Fruit fly (Drosophila melanogaster): ENCODE data around the gene sens-2.

sens-2 gene

DNA sequence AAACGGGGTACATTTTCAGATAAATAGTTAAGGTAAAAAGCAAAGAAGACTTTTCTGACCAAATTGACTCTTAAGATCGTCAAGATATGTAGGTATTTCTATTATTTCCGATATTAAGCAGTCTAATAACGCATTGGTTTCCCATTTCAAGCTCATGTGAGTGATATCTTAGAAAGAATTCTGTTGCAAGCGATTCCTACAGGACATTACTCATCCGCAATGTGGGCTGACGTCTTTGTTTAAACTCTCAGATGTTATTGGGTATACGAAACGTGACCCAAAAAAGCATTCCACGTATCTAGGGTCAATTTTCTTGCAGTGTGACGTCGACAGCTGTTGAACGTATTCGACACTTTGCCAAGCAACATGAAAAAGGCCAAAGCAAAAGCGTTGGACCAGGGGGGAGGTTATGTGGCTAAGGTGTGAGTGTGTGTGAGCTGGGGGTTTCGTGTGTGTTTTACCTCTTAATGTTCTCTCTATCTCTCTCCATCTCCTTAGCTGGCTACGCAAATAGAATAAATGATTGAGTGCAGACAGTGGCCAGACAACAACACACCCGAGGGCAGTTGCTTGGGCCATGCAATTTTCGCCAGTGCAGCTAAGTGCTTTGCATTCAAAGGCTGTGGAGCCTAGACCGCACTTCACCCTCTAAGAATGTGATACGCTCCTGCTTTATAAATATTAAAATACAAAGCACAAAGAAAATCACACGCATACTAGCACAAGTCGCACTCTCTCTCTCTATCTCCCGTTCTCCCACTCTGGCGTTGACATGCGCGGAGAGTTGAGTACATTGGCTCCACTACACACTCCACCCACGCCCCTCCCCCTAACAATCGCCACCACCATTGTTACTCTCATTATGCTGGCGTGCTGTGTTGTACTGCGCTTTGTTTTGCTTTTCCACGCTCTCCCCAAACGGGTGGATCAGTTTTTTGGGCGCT, 34.4 kb upstream of the sens-2 start:
- TF ChIP-seq ovo (GFP tag; optimal IDR thresholded peaks at IDR 0.05) = peak; percentile 86
- peak; percentile 94 for TF ChIP-seq kay (GFP tag; ENCODE audit: borderline replicate concordance)
- peak; percentile 97 for TF ChIP-seq CG12768 (GFP tag; optimal IDR thresholded peaks at IDR 0.05)
- peak; percentile 82 for TF ChIP-seq Clk (GFP tag; optimal IDR thresholded peaks at IDR 0.05)
- TF ChIP-seq CG1620 (GFP tag; optimal IDR thresholded peaks at IDR 0.05) = peak; percentile 80
- TF ChIP-seq Mnt (GFP tag; optimal IDR thresholded peaks at IDR 0.05) = peak; percentile 78
- peak; percentile 85 for TF ChIP-seq pad (GFP tag; optimal IDR thresholded peaks at IDR 0.05)
- TF ChIP-seq bab1 (GFP tag; optimal IDR thresholded peaks at IDR 0.05) = peak; percentile 90
- peak; percentile 93 for TF ChIP-seq CG7101 (tag; optimal IDR thresholded peaks at IDR 0.05)
- TF ChIP-seq CG11617 (GFP tag; optimal IDR thresholded peaks at IDR 0.05) = peak; percentile 96
- peak; percentile 83 for TF ChIP-seq CG7045 (GFP tag; optimal IDR thresholded peaks at IDR 0.05)
- TF ChIP-seq CG33017 (tag; optimal IDR thresholded peaks at IDR 0.05) = peak; percentile 88
- TF ChIP-seq Hr96 (GFP tag; optimal IDR thresholded peaks at IDR 0.05) = peak; percentile 91
- peak; percentile 57 for TF ChIP-seq tj (GFP tag; optimal IDR thresholded peaks at IDR 0.05)
- peak; percentile 94 for TF ChIP-seq cic (GFP tag; optimal IDR thresholded peaks at IDR 0.05)
- TF ChIP-seq cnc (optimal IDR thresholded peaks at IDR 0.05) = no peak
- peak; percentile 85 for TF ChIP-seq Crg-1 (GFP tag; optimal IDR thresholded peaks at IDR 0.05)
- peak; percentile 94 for TF ChIP-seq toe (GFP tag; optimal IDR thresholded peaks at IDR 0.05)
- peak; percentile 76 for TF ChIP-seq CG14711 (tag; optimal IDR thresholded peaks at IDR 0.05)
- TF ChIP-seq CG5204 (GFP tag; optimal IDR thresholded peaks at IDR 0.05) = peak; percentile 95

DNA sequence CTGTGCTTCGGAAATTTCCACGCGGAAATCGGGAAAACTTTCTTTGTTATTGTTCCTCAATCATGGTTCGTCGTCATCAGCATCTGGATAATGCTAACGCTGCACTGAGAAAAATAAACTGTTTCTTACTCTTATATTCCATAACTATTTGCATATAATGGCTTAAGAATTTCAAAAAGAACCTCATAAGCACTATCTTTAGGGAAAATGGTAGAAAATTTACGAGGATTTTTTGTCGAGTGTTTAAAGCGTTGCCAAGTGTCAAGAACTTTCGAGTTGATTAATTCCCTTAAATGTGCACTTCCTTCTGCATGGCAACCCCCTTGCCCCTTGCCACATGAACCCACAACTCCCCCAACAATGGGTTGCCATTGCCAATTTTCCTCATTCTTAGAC, 33.8 kb upstream of the sens-2 start:
- TF ChIP-seq ovo (GFP tag; optimal IDR thresholded peaks at IDR 0.05) (no peak), CG11617 (GFP tag; optimal IDR thresholded peaks at IDR 0.05) (no peak), CG12768 (GFP tag; optimal IDR thresholded peaks at IDR 0.05) (no peak), CG33017 (tag; optimal IDR thresholded peaks at IDR 0.05) (no peak), Hr96 (GFP tag; optimal IDR thresholded peaks at IDR 0.05) (no peak), CG7101 (tag; optimal IDR thresholded peaks at IDR 0.05) (no peak), tj (GFP tag; optimal IDR thresholded peaks at IDR 0.05) (no peak), kay (GFP tag; ENCODE audit: borderline replicate concordance) (no peak), Crg-1 (GFP tag; optimal IDR thresholded peaks at IDR 0.05) (no peak), bab1 (GFP tag; optimal IDR thresholded peaks at IDR 0.05) (no peak), CG7045 (GFP tag; optimal IDR thresholded peaks at IDR 0.05) (no peak), CG5204 (GFP tag; optimal IDR thresholded peaks at IDR 0.05) (no peak), Clk (GFP tag; optimal IDR thresholded peaks at IDR 0.05) (no peak), cic (GFP tag; optimal IDR thresholded peaks at IDR 0.05) (no peak), toe (GFP tag; optimal IDR thresholded peaks at IDR 0.05) (no peak), cnc (optimal IDR thresholded peaks at IDR 0.05) (no peak), CG14711 (tag; optimal IDR thresholded peaks at IDR 0.05) (no peak), pad (GFP tag; optimal IDR thresholded peaks at IDR 0.05) (no peak), CG1620 (GFP tag; optimal IDR thresholded peaks at IDR 0.05) (no peak)

DNA sequence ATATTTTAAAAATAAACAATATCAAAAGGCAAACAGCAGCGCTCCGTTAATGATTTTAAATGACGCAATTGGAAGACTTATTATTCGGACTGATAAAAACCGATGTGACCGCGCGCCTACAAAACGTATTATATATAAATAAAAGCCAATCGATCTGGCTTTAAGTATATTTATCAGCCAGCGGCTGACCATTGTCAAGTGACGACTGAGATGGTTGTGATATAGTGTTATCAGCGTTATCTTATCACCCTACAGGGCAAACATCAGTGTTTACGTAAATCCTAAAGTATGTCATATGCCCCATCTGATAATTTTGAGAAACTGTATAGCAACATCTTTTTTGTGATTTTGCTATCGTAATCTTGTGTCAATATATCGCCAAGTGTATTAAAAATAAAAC, 32.4 kb upstream of the sens-2 start:
- peak; percentile 80 for TF ChIP-seq cic (GFP tag; optimal IDR thresholded peaks at IDR 0.05)
- TF ChIP-seq CG33017 (tag; optimal IDR thresholded peaks at IDR 0.05) = peak; percentile 31
- no peak for TF ChIP-seq CG7101 (tag; optimal IDR thresholded peaks at IDR 0.05)
- peak; percentile 94 for TF ChIP-seq kay (GFP tag; ENCODE audit: borderline replicate concordance)
- TF ChIP-seq CG5204 (GFP tag; optimal IDR thresholded peaks at IDR 0.05) = peak; percentile 23
- no peak for TF ChIP-seq toe (GFP tag; optimal IDR thresholded peaks at IDR 0.05)
- TF ChIP-seq CG7045 (GFP tag; optimal IDR thresholded peaks at IDR 0.05) = peak; percentile 5
- peak; percentile 48 for TF ChIP-seq CG12768 (GFP tag; optimal IDR thresholded peaks at IDR 0.05)

DNA sequence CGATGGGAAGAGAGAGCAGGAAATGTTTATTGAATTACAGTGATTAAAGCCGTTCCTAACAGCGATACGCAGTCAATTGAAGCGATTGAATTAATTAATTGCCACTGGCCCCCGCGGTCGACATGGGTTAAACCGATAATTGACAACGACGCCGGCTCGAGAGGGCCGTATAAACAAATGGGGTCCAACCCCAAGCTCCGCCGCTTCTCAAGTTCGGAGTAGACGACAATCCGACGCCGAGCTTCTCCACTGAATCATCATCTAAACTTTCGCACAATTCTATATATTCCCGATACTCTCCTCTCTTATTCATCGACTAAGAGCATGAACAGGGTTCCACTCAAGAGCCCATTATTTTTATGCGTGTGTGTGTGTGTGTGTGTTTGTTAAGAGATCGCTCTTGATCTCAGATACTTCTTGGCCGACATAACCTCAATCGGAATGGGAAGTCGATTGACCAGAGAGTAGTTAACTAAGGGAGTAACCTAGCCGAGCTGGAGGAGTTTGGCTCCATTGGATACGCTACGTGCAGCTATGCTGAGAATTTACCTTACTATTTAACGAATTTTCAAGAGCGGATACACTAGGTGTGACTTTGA, 29.8 kb upstream of the sens-2 start:
- TF ChIP-seq kay (GFP tag; ENCODE audit: borderline replicate concordance) (peak; percentile 79), cic (GFP tag; optimal IDR thresholded peaks at IDR 0.05) (peak; percentile 6), CG7101 (tag; optimal IDR thresholded peaks at IDR 0.05) (no peak), ovo (GFP tag; optimal IDR thresholded peaks at IDR 0.05) (no peak), CG12768 (GFP tag; optimal IDR thresholded peaks at IDR 0.05) (peak; percentile 11)

DNA sequence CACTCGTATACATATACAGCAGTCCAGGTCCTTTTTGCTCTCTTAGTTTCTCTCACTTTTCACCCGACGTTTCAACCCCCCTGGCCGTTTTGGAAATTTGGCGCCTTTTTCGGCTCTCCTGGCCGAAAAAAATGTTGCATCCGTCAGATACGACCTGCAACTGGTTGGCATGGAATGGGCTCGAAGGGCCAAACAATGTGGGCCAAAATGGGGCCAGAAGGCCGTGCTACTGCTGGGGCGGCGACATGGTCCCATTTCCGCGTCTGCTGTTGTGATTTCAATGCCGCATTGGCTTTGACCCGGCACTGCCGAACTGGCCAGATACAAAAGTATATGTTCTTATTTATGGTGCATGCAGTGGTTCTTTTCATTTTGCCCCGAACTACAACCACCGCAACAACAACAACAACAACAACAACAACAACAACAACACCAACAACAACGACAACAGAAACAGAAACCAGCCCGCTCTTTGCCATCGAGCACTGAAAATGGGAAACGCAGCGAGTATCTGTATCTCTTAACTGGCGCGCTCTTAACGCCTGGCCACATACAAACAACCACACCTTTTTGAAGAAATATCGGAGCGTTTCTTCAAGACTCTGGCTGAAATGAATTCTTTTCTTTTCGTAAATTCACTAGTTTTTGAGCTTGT, 27.8 kb upstream of the sens-2 start:
- TF ChIP-seq CG7045 (GFP tag; optimal IDR thresholded peaks at IDR 0.05) = no peak
- TF ChIP-seq CG33017 (tag; optimal IDR thresholded peaks at IDR 0.05) = no peak
- no peak for TF ChIP-seq toe (GFP tag; optimal IDR thresholded peaks at IDR 0.05)
- no peak for TF ChIP-seq pad (GFP tag; optimal IDR thresholded peaks at IDR 0.05)
- TF ChIP-seq CG7101 (tag; optimal IDR thresholded peaks at IDR 0.05) = no peak
- no peak for TF ChIP-seq CG5204 (GFP tag; optimal IDR thresholded peaks at IDR 0.05)
- no peak for TF ChIP-seq Clk (GFP tag; optimal IDR thresholded peaks at IDR 0.05)
- TF ChIP-seq tj (GFP tag; optimal IDR thresholded peaks at IDR 0.05) = no peak
- no peak for TF ChIP-seq bab1 (GFP tag; optimal IDR thresholded peaks at IDR 0.05)
- TF ChIP-seq Mnt (GFP tag; optimal IDR thresholded peaks at IDR 0.05) = no peak
- no peak for TF ChIP-seq CG11617 (GFP tag; optimal IDR thresholded peaks at IDR 0.05)
- no peak for TF ChIP-seq ovo (GFP tag; optimal IDR thresholded peaks at IDR 0.05)
- TF ChIP-seq CG12768 (GFP tag; optimal IDR thresholded peaks at IDR 0.05) = no peak
- no peak for TF ChIP-seq cic (GFP tag; optimal IDR thresholded peaks at IDR 0.05)
- TF ChIP-seq Hr96 (GFP tag; optimal IDR thresholded peaks at IDR 0.05) = no peak
- TF ChIP-seq CG14711 (tag; optimal IDR thresholded peaks at IDR 0.05) = no peak
- no peak for TF ChIP-seq cnc (optimal IDR thresholded peaks at IDR 0.05)
- no peak for TF ChIP-seq kay (GFP tag; ENCODE audit: borderline replicate concordance)
- no peak for TF ChIP-seq CG1620 (GFP tag; optimal IDR thresholded peaks at IDR 0.05)

Measured in whole organism, adult.